Worm (Caenorhabditis elegans) whole organism, early embryonic: ENCODE measurements around the gene hda-2.

ENCODE experiments used
- B0310.2 ChIP-seq: sonication (generic microtip); optimal IDR thresholded peaks from 2 replicates; lab custom pipeline; 2016; ENCODE audit warnings: mild to moderate bottlenecking, missing genetic modification characterization, missing compliant biosample characterization
- aly-1 ChIP-seq: sonication (generic microtip); optimal IDR thresholded peaks from 2 replicates; lab custom pipeline; 2016; ENCODE audit warnings: missing genetic modification characterization, missing compliant biosample characterization
- ama-1 ChIP-seq: fragments of 150-350 bp; optimal IDR thresholded peaks from 2 replicates; lab custom pipeline; 2014
- ceh-13 ChIP-seq: fragments of 200-800 bp; sonication (Bioruptor generic); optimal IDR thresholded peaks from 2 replicates; lab custom pipeline; 2018; ENCODE audit warnings: mild to moderate bottlenecking, missing genetic modification characterization, missing compliant biosample characterization
- ceh-36 ChIP-seq: sonication (generic microtip); optimal IDR thresholded peaks from 2 replicates; lab custom pipeline; 2016; ENCODE audit warnings: missing genetic modification characterization, inconsistent platforms, missing compliant biosample characterization
- ets-7 ChIP-seq: sonication (generic microtip); optimal IDR thresholded peaks from 2 replicates; lab custom pipeline; 2016; ENCODE audit warnings: missing genotype, missing genetic modification characterization, missing compliant biosample characterization
- flt-1 ChIP-seq: fragments of 200-800 bp; sonication (Bioruptor generic); IDR thresholded peaks from 2 replicates; pipeline ENCODE4 v1.3.6; 2022; ENCODE audit warnings: missing genetic modification characterization, missing compliant biosample characterization
- hmbx-1 ChIP-seq: sonication (generic microtip); optimal IDR thresholded peaks from 2 replicates; lab custom pipeline; 2016; ENCODE audit warnings: mild to moderate bottlenecking, missing genetic modification characterization, missing compliant biosample characterization
- hmg-4 ChIP-seq: fragments of 200-800 bp; sonication (Bioruptor generic); optimal IDR thresholded peaks from 2 replicates; lab custom pipeline; 2018; ENCODE audit warnings: mild to moderate bottlenecking, missing genetic modification characterization, missing compliant biosample characterization
- pes-1 ChIP-seq: fragments of 200-800 bp; sonication (Bioruptor generic); IDR thresholded peaks from 2 replicates; pipeline ENCODE4 v1.3.6; 2022; ENCODE audit warnings: missing genetic modification reagents, missing genetic modification characterization, missing compliant biosample characterization
- sea-1 ChIP-seq: fragments of 200-800 bp; sonication (Bioruptor generic); conservative IDR thresholded peaks from 2 replicates; pipeline ENCODE4 v1.3.6; 2022; ENCODE audit warnings: missing genetic modification characterization, missing compliant biosample characterization
- tbx-11 ChIP-seq: fragments of 200-800 bp; sonication (Bioruptor generic); IDR thresholded peaks from 2 replicates; pipeline ENCODE4 v1.3.6; 2022; ENCODE audit warnings: missing genetic modification characterization, missing compliant biosample characterization
- tbx-37 ChIP-seq: fragments of 200-800 bp; sonication (Bioruptor generic); conservative IDR thresholded peaks from 2 replicates; pipeline ENCODE4 v1.3.6; 2022; ENCODE audit warnings: missing genetic modification reagents, missing genetic modification characterization, missing compliant biosample characterization
- tra-4 ChIP-seq: sonication (generic microtip); optimal IDR thresholded peaks from 2 replicates; lab custom pipeline; 2017; ENCODE audit warnings: missing genetic modification characterization, missing compliant biosample characterization

DNA sequence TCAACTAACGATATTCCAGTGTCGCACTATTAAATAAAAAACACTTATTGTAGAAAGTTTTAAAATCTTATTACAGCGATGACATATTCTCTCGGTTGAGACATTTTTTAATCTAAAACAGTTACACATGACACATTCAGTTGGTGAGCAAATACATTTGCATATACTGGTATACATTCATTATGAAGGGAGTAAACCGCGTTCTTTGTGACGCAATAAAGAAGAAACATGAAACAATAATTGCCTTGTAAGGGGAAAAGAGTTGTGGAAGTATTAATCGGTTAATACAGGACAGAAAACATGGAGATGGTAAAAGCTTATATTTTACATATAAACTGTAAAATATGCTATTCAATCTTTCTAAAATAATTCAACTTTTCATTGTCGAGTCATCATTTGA lies 29.0 kb upstream of the hda-2 start:
- no peak for TF ChIP-seq ama-1
- TF ChIP-seq aly-1 (tag; lab: Kevin White, UChicago): no peak
- no peak for TF ChIP-seq flt-1 (GFP tag; lab: Robert Waterston, UW)
- TF ChIP-seq tbx-37: no peak
- no peak for TF ChIP-seq ets-7
- TF ChIP-seq pes-1 (GFP tag; lab: Robert Waterston, UW): no peak
- TF ChIP-seq sea-1 (GFP tag; lab: Robert Waterston, UW): no peak
- no peak for TF ChIP-seq hmg-4 (GFP tag; lab: Kevin White, UChicago)
- TF ChIP-seq ceh-36 (tag; lab: Kevin White, UChicago): no peak
- no peak for TF ChIP-seq tbx-11 (GFP tag; lab: Robert Waterston, UW)
- no peak for TF ChIP-seq tra-4 (tag; lab: Kevin White, UChicago)
- no peak for TF ChIP-seq B0310.2 (tag; lab: Kevin White, UChicago)
- TF ChIP-seq ceh-13 (GFP tag; lab: Kevin White, UChicago): no peak
- TF ChIP-seq hmbx-1 (tag; lab: Kevin White, UChicago): no peak
